Fruit fly (Drosophila melanogaster) whole organism, prepupa: ENCODE measurements around the gene CG1999.

Source experiments
- CG1621 ChIP-seq: fragments of 200-800 bp; sonication (Bioruptor generic); optimal IDR thresholded peaks from 3 replicates; lab custom pipeline; 2018; ENCODE audit warnings: missing biosample characterization, mild to moderate bottlenecking, missing genetic modification characterization
- CG6792 ChIP-seq: fragments of 200-800 bp; sonication (Bioruptor generic); optimal IDR thresholded peaks from 3 replicates; lab custom pipeline; 2016; ENCODE audit warnings: missing biosample characterization, missing genetic modification characterization
- CG8632 ChIP-seq: fragments of 200-800 bp; sonication (Bioruptor generic); optimal IDR thresholded peaks from 3 replicates; lab custom pipeline; 2016; ENCODE audit warnings: missing biosample characterization, missing genetic modification characterization
- Eip75B ChIP-seq: fragments of 200-800 bp; sonication (Bioruptor generic); optimal IDR thresholded peaks from 3 replicates; lab custom pipeline; 2016; ENCODE audit warnings: missing biosample characterization, missing genetic modification characterization
- Hr39 ChIP-seq: fragments of 200-800 bp; sonication (Bioruptor generic); optimal IDR thresholded peaks from 2 replicates; lab custom pipeline; 2016; ENCODE audit warnings: missing biosample characterization, missing genetic modification characterization
- lz ChIP-seq: fragments of 200-800 bp; sonication (Bioruptor generic); optimal IDR thresholded peaks from 3 replicates; lab custom pipeline; 2016; ENCODE audit warnings: missing biosample characterization, missing genetic modification characterization
- pdm3 ChIP-seq: fragments of 200-800 bp; sonication (Bioruptor generic); optimal IDR thresholded peaks from 3 replicates; lab custom pipeline; 2016; ENCODE audit warnings: missing biosample characterization, missing genetic modification characterization
- svp ChIP-seq: fragments of 200-800 bp; sonication (Bioruptor generic); peaks from one replicate; lab custom pipeline; 2016; ENCODE audit warnings: missing biosample characterization, missing genetic modification characterization
- vri ChIP-seq: fragments of 200-800 bp; sonication (Bioruptor generic); optimal IDR thresholded peaks from 3 replicates; lab custom pipeline; 2016; ENCODE audit warnings: missing biosample characterization, mild to moderate bottlenecking, missing genetic modification characterization

DNA sequence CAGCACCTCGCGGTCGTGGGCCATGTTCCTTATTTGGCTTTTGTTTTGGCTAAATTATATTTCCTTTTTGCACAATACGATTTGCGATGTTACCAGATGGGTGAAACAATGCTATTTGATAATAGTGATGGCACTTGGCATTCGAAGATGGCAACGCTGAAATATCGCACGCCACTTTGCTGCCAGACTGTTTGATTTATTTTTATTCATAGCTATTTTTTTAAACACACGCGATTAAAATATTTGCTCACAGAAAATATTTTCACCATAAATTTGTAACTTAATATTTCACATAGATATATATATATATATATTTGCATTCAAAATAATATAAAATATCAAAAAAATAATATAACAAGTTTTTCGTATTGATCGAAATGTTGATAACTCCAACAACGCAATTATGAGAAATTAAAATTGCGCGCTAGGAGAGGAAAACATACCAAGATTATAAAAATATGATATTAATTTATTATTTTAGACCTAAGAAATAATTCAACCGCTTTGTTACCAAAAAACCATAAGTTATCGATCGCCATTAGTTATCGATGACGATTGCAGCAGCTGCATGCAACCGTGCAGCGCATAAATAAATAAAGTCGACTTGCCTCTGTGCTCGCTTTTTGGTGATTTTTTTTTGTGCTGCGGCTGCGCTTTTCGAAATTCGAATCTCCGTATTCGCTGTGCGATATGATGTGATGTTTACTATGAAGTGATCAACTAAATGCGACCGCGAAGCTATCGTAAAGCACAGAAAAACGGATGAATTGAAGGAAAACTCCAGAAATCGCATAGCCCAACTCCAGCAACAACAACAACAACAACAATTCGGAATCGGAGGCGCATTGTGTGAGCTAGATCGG lies 34.7 kb upstream of the CG1999 start, which contains the start of the genes Atg5 and Dok:
- no peak for TF ChIP-seq Eip75B
- no peak for TF ChIP-seq pdm3 (GFP tag; lab: Kevin White, UChicago)
- TF ChIP-seq lz (GFP tag; lab: Kevin White, UChicago): no peak
- TF ChIP-seq CG6792 (GFP tag; lab: Kevin White, UChicago): no peak
- no peak for TF ChIP-seq vri (GFP tag; lab: Kevin White, UChicago)
- no peak for TF ChIP-seq CG1621 (tag; lab: Kevin White, UChicago)
- peak; percentile 14 for TF ChIP-seq Hr39 (GFP tag; lab: Kevin White, UChicago)
- no peak for TF ChIP-seq svp (GFP tag; lab: Kevin White, UChicago)
- no peak for TF ChIP-seq CG8632 (GFP tag; lab: Kevin White, UChicago)
